Fruit fly (Drosophila melanogaster): ENCODE results near the gene CG42526.

dm6 chr3L:9401354-9402156 lies 33.6 kb downstream of the CG42526 start:
- TF ChIP-seq ss (GFP tag; optimal IDR thresholded peaks at IDR 0.05) = peak; percentile 44 to 72
- TF ChIP-seq svp (GFP tag) = no peak
- TF ChIP-seq OdsH (GFP tag; optimal IDR thresholded peaks at IDR 0.05) = no peak
- TF ChIP-seq Eip75B (GFP tag; optimal IDR thresholded peaks at IDR 0.05) = no peak

Measured in whole organism, prepupa.